Fruit fly (Drosophila melanogaster) whole organism, embryonic: ENCODE data around the gene CG1307.
A peak's percentile ranks its signal among the peaks of the same experiment; 100 is the strongest.

Source experiments
- Ada2b ChIP-seq: fragments of 200-800 bp; sonication (Bioruptor generic); IDR thresholded peaks from 2 replicates; pipeline ENCODE4 v1.3.6; 2022; ENCODE audit warnings: missing biosample characterization, missing genetic modification characterization
- CG10267 ChIP-seq: fragments of 200-800 bp; sonication (Bioruptor generic); optimal IDR thresholded peaks from 2 replicates; lab custom pipeline; 2018; ENCODE audit warnings: missing biosample characterization, mild to moderate bottlenecking, missing genetic modification characterization, moderate library complexity
- CG10321 ChIP-seq: fragments of 200-800 bp; sonication (Bioruptor generic); IDR thresholded peaks from 2 replicates; pipeline ENCODE4 v1.3.6; 2022; ENCODE audit warnings: missing biosample characterization, missing genetic modification characterization
- CG10543 ChIP-seq: fragments of 200-800 bp; sonication (Bioruptor generic); optimal IDR thresholded peaks from 3 replicates; lab custom pipeline; 2017; ENCODE audit warnings: missing biosample characterization, mild to moderate bottlenecking, missing genetic modification characterization, moderate library complexity
- CG11504 ChIP-seq: fragments of 200-800 bp; sonication (Bioruptor generic); optimal IDR thresholded peaks from 3 replicates; lab custom pipeline; 2019; ENCODE audit warnings: missing biosample characterization, mild to moderate bottlenecking, missing genetic modification characterization, moderate library complexity
- CG12299 ChIP-seq: fragments of 200-800 bp; sonication (Bioruptor generic); optimal IDR thresholded peaks from 2 replicates; lab custom pipeline; 2018; ENCODE audit warnings: missing biosample characterization, mild to moderate bottlenecking, missing genetic modification characterization
- CG13424 ChIP-seq: fragments of 200-800 bp; sonication (Bioruptor generic); optimal IDR thresholded peaks from 2 replicates; lab custom pipeline; 2019; ENCODE audit warnings: missing biosample characterization, mild to moderate bottlenecking, missing genetic modification characterization, moderate library complexity
- CG13624 ChIP-seq: fragments of 200-800 bp; sonication (Bioruptor generic); optimal IDR thresholded peaks from 2 replicates; lab custom pipeline; 2016; ENCODE audit warnings: missing biosample characterization, missing genetic modification characterization
- CG13775 ChIP-seq: fragments of 200-800 bp; sonication (Bioruptor generic); optimal IDR thresholded peaks from 3 replicates; lab custom pipeline; 2017; ENCODE audit warnings: missing biosample characterization, mild to moderate bottlenecking, missing genetic modification characterization
- CG15479 ChIP-seq: fragments of 200-800 bp; sonication (Bioruptor generic); optimal IDR thresholded peaks from 3 replicates; lab custom pipeline; 2019; ENCODE audit warnings: missing biosample characterization, mild to moderate bottlenecking, missing genetic modification characterization, moderate library complexity
- CG15514 ChIP-seq: fragments of 200-800 bp; sonication (Bioruptor generic); optimal IDR thresholded peaks from 3 replicates; lab custom pipeline; 2017; ENCODE audit warnings: missing biosample characterization, missing genetic modification characterization, mild to moderate bottlenecking, moderate library complexity, missing genetic modification reagents
- CG18011 ChIP-seq: fragments of 200-800 bp; sonication (Bioruptor generic); optimal IDR thresholded peaks from 2 replicates; lab custom pipeline; 2017; ENCODE audit warnings: missing biosample characterization, missing genetic modification characterization, mild to moderate bottlenecking, moderate library complexity, missing genotype
- CG18599 ChIP-seq: fragments of 200-800 bp; sonication (Bioruptor generic); optimal IDR thresholded peaks from 3 replicates; lab custom pipeline; 2017; ENCODE audit warnings: missing biosample characterization, missing genetic modification characterization, mild to moderate bottlenecking, moderate library complexity, missing genetic modification reagents
- CG2199 ChIP-seq: fragments of 200-800 bp; sonication (Bioruptor generic); IDR thresholded peaks from 3 replicates; pipeline ENCODE4 v1.3.6; 2022; ENCODE audit warnings: missing biosample characterization, missing genetic modification characterization
- CG30020 ChIP-seq: fragments of 200-800 bp; optimal IDR thresholded peaks from 2 replicates; lab custom pipeline; 2019; ENCODE audit warnings: missing biosample characterization, mild to moderate bottlenecking, missing genetic modification characterization, moderate library complexity
- CG30403 ChIP-seq: fragments of 200-800 bp; sonication (Bioruptor generic); optimal IDR thresholded peaks from 3 replicates; lab custom pipeline; 2016; ENCODE audit warnings: missing biosample characterization, missing genetic modification characterization
- CG32767 ChIP-seq: fragments of 200-800 bp; sonication (Bioruptor generic); IDR thresholded peaks from 2 replicates; pipeline ENCODE4 v1.3.6; 2022; ENCODE audit warnings: missing biosample characterization, missing genetic modification characterization
- CG33557 ChIP-seq: fragments of 200-800 bp; sonication (Bioruptor generic); optimal IDR thresholded peaks from 2 replicates; lab custom pipeline; 2019; ENCODE audit warnings: missing biosample characterization, mild to moderate bottlenecking, missing genetic modification characterization, moderate library complexity
- CG4404 ChIP-seq: fragments of 200-800 bp; sonication (Bioruptor generic); IDR thresholded peaks from 2 replicates; pipeline ENCODE4 v1.3.6; 2022; ENCODE audit warnings: missing biosample characterization, missing genetic modification characterization
- CG4617 ChIP-seq: fragments of 200-800 bp; sonication (Bioruptor generic); optimal IDR thresholded peaks from 3 replicates; lab custom pipeline; 2016; ENCODE audit warnings: missing biosample characterization, missing genetic modification characterization, borderline replicate concordance
- CG6683 ChIP-seq: fragments of 200-800 bp; sonication (Bioruptor generic); optimal IDR thresholded peaks from 2 replicates; lab custom pipeline; 2017; ENCODE audit warnings: missing biosample characterization, mild to moderate bottlenecking, missing genetic modification characterization, missing genetic modification reagents
- CG7357 ChIP-seq: fragments of 200-800 bp; sonication (Bioruptor generic); IDR thresholded peaks from 3 replicates; pipeline ENCODE4 v1.3.6; 2022; ENCODE audit warnings: missing biosample characterization, missing genetic modification characterization
- CG8765 ChIP-seq: fragments of 200-800 bp; sonication (Bioruptor generic); IDR thresholded peaks from 2 replicates; pipeline ENCODE4 v1.3.6; 2022; ENCODE audit warnings: missing biosample characterization, missing genetic modification characterization
- Doc2 ChIP-seq: fragments of 200-800 bp; sonication (Bioruptor generic); IDR thresholded peaks from 2 replicates; pipeline ENCODE4 v1.3.6; 2022; ENCODE audit warnings: missing biosample characterization, missing genetic modification characterization
- Gsc ChIP-seq: fragments of 200-800 bp; sonication (Bioruptor generic); IDR thresholded peaks from 2 replicates; pipeline ENCODE4 v1.3.6; 2022; ENCODE audit warnings: missing biosample characterization, missing genetic modification characterization
- HHEX ChIP-seq: fragments of 200-800 bp; sonication (Bioruptor generic); optimal IDR thresholded peaks from 3 replicates; lab custom pipeline; 2017; ENCODE audit warnings: missing biosample characterization, mild to moderate bottlenecking, missing genetic modification characterization, missing genetic modification reagents
- Hand ChIP-seq: fragments of 200-800 bp; sonication (Bioruptor generic); optimal IDR thresholded peaks from 2 replicates; lab custom pipeline; 2017; ENCODE audit warnings: mild to moderate bottlenecking, missing biosample characterization, missing genetic modification reagents, missing genetic modification characterization
- Hr3 ChIP-seq: fragments of 200-800 bp; sonication (Bioruptor generic); optimal IDR thresholded peaks from 3 replicates; lab custom pipeline; 2016; ENCODE audit warnings: missing biosample characterization, missing genetic modification characterization
- Lpt ChIP-seq: fragments of >200 bp; optimal IDR thresholded peaks from 2 replicates; lab custom pipeline; 2018; ENCODE audit warnings: missing biosample characterization, missing genetic modification characterization
- Max ChIP-seq: fragments of 200-800 bp; sonication (Bioruptor generic); optimal IDR thresholded peaks from 2 replicates; lab custom pipeline; 2016; ENCODE audit warnings: missing biosample characterization, mild to moderate bottlenecking, missing genetic modification characterization
- Poxn ChIP-seq: fragments of 200-800 bp; sonication (Bioruptor generic); IDR thresholded peaks from 2 replicates; pipeline ENCODE4 v1.3.6; 2022; ENCODE audit warnings: missing biosample characterization, missing genetic modification characterization
- Ptx1 ChIP-seq: fragments of 200-800 bp; sonication (Bioruptor generic); IDR thresholded peaks from 2 replicates; pipeline ENCODE4 v1.3.6; 2022; ENCODE audit warnings: missing biosample characterization, missing genetic modification characterization
- Sox100B ChIP-seq: fragments of 200-800 bp; sonication (Bioruptor generic); optimal IDR thresholded peaks from 3 replicates; lab custom pipeline; 2018; ENCODE audit warnings: missing biosample characterization, mild to moderate bottlenecking, missing genetic modification characterization
- ab ChIP-seq: fragments of 200-800 bp; sonication (Bioruptor generic); optimal IDR thresholded peaks from 2 replicates; lab custom pipeline; 2016; ENCODE audit warnings: missing biosample characterization, missing genetic modification characterization
- az2 ChIP-seq: fragments of 200-800 bp; sonication (Bioruptor generic); optimal IDR thresholded peaks from 3 replicates; lab custom pipeline; 2016; ENCODE audit warnings: missing biosample characterization, missing genetic modification characterization
- bowl ChIP-seq: fragments of 200-800 bp; sonication (Bioruptor generic); IDR thresholded peaks from 2 replicates; pipeline ENCODE4 v1.3.6; 2022; ENCODE audit warnings: missing biosample characterization, missing genetic modification characterization
- cad ChIP-seq: fragments of >200 bp; optimal IDR thresholded peaks from 2 replicates; lab custom pipeline; 2017; ENCODE audit warnings: missing biosample characterization, missing genetic modification characterization
- gce ChIP-seq: fragments of 200-800 bp; sonication (Bioruptor generic); IDR thresholded peaks from 3 replicates; pipeline ENCODE4 v1.3.6; 2022; ENCODE audit warnings: missing biosample characterization, missing genetic modification characterization
- grau ChIP-seq: fragments of 200-800 bp; optimal IDR thresholded peaks from 3 replicates; lab custom pipeline; 2019; ENCODE audit warnings: missing biosample characterization, mild to moderate bottlenecking, missing genetic modification characterization, moderate library complexity
- gsb ChIP-seq: fragments of 200-800 bp; sonication (Bioruptor generic); IDR thresholded peaks from 2 replicates; pipeline ENCODE4 v1.3.6; 2022; ENCODE audit warnings: missing biosample characterization, missing genetic modification characterization
- hbn ChIP-seq: fragments of 200-800 bp; sonication (Bioruptor generic); IDR thresholded peaks from 2 replicates; pipeline ENCODE4 v1.3.6; 2022; ENCODE audit warnings: missing biosample characterization, missing genetic modification characterization; ENCODE audit not compliant: partially characterized antibody
- kni ChIP-seq: fragments of 200-800 bp; sonication (Bioruptor generic); optimal IDR thresholded peaks from 3 replicates; lab custom pipeline; 2017; ENCODE audit warnings: mild to moderate bottlenecking, missing biosample characterization, missing genetic modification reagents, missing genetic modification characterization
- luna ChIP-seq: fragments of 200-800 bp; sonication (Bioruptor generic); optimal IDR thresholded peaks from 2 replicates; lab custom pipeline; 2016; ENCODE audit warnings: missing biosample characterization, missing genetic modification characterization
- odd ChIP-seq: fragments of 200-800 bp; sonication (Bioruptor generic); optimal IDR thresholded peaks from 2 replicates; lab custom pipeline; 2017; ENCODE audit warnings: missing biosample characterization, mild to moderate bottlenecking, missing genetic modification characterization
- pho ChIP-seq: fragments of 200-800 bp; sonication (Bioruptor generic); optimal IDR thresholded peaks from 2 replicates; lab custom pipeline; 2016; ENCODE audit warnings: missing biosample characterization, missing genetic modification characterization
- pita ChIP-seq: fragments of 200-800 bp; sonication (Bioruptor generic); optimal IDR thresholded peaks from 2 replicates; lab custom pipeline; 2017; ENCODE audit warnings: missing biosample characterization, mild to moderate bottlenecking, missing genetic modification characterization
- pnt ChIP-seq: fragments of 200-800 bp; sonication (Bioruptor generic); optimal IDR thresholded peaks from 3 replicates; lab custom pipeline; 2016; ENCODE audit warnings: missing biosample characterization, missing genetic modification characterization
- sens ChIP-seq: fragments of 200-800 bp; sonication (Bioruptor generic); peaks from one replicate; lab custom pipeline; 2016; ENCODE audit warnings: missing biosample characterization, missing genetic modification characterization
- sna ChIP-seq: fragments of 200-800 bp; sonication (Bioruptor generic); IDR thresholded peaks from 2 replicates; pipeline ENCODE4 v1.3.6; 2022; ENCODE audit warnings: missing biosample characterization, missing genetic modification characterization; ENCODE audit not compliant: partially characterized antibody
- sr ChIP-seq: fragments of 200-800 bp; sonication (Bioruptor generic); IDR thresholded peaks from 3 replicates; pipeline ENCODE4 v1.3.6; 2022; ENCODE audit warnings: missing biosample characterization, missing genetic modification characterization
- tll ChIP-seq, 2 experiments: fragments of 200-800 bp in 1 of 2; fragments of >200 bp in 1 of 2; sonication (Bioruptor generic) in 1 of 2; optimal IDR thresholded peaks; 2 replicates each; lab custom pipeline; 2017 to 2019; ENCODE audit warnings: missing biosample characterization in 2 of 2, missing genetic modification characterization in 2 of 2, mild to moderate bottlenecking in 1 of 2, moderate library complexity in 1 of 2
- zfh2 ChIP-seq: fragments of 200-800 bp; sonication (Bioruptor generic); optimal IDR thresholded peaks from 2 replicates; lab custom pipeline; 2016; ENCODE audit warnings: missing biosample characterization, missing genetic modification characterization

The CG1307 gene

dm6 chr3R:6646740-6647139 lies 10.5 kb downstream of the CG1307 start, which contains the start of gene Taf1 (continued):
- no peak for TF ChIP-seq tll (GFP tag; optimal IDR thresholded peaks at IDR 0.05; lab: Kevin White, UChicago)
- TF ChIP-seq CG13624 (GFP tag; lab: Kevin White, UChicago) = peak; percentile 36
- TF ChIP-seq CG2199 (GFP tag; lab: Robert Waterston, UW) = peak; percentile 90
- TF ChIP-seq bowl (GFP tag; lab: Robert Waterston, UW) = no peak
- TF ChIP-seq Gsc (GFP tag; lab: Robert Waterston, UW) = no peak
- no peak; the same call in 2 of the 3 replicates for TF ChIP-seq CG7357 (GFP tag; lab: Robert Waterston, UW)
- peak; percentile 82 for TF ChIP-seq CG13775 (GFP tag; lab: Kevin White, UChicago)
- no peak for TF ChIP-seq gsb (GFP tag; lab: Robert Waterston, UW)
- no peak for TF ChIP-seq sens (GFP tag; lab: Kevin White, UChicago)
- no peak for TF ChIP-seq CG6683 (GFP tag; lab: Kevin White, UChicago)
- no peak for TF ChIP-seq luna (GFP tag; lab: Kevin White, UChicago)
- no peak for TF ChIP-seq hbn (GFP tag; lab: Robert Waterston, UW)
- peak; percentile 15 for TF ChIP-seq zfh2
- TF ChIP-seq CG30020 (tag; lab: Kevin White, UChicago) = no peak
- TF ChIP-seq CG15514 (GFP tag; lab: Kevin White, UChicago) = peak; percentile 83
- peak; percentile 98 for TF ChIP-seq CG4617
- TF ChIP-seq Sox100B (GFP tag; lab: Kevin White, UChicago) = no peak
- no peak for TF ChIP-seq Ada2b (GFP tag; lab: Robert Waterston, UW)
- TF ChIP-seq Poxn (GFP tag; lab: Robert Waterston, UW) = no peak
- TF ChIP-seq CG4404 (GFP tag; lab: Robert Waterston, UW) = no peak
- TF ChIP-seq Hand (GFP tag; lab: Kevin White, UChicago) = no peak
- no peak for TF ChIP-seq CG15479 (GFP tag; lab: Kevin White, UChicago)
- no peak for TF ChIP-seq CG12299 (tag; lab: Kevin White, UChicago)
- TF ChIP-seq CG10321 (GFP tag; lab: Robert Waterston, UW) = no peak
- no peak for TF ChIP-seq gce (GFP tag; lab: Robert Waterston, UW)
- no peak for TF ChIP-seq cad (GFP tag; lab: Kevin White, UChicago)
- TF ChIP-seq HHEX (GFP tag; lab: Kevin White, UChicago) = no peak
- no peak for TF ChIP-seq sr
- TF ChIP-seq Hr3 = no peak
- TF ChIP-seq sna (GFP tag; lab: Robert Waterston, UW) = peak; percentile 41; the same call in 1 of the 2 replicates
- TF ChIP-seq odd (GFP tag; lab: Kevin White, UChicago) = no peak
- no peak for TF ChIP-seq CG18599 (GFP tag; lab: Kevin White, UChicago)
- no peak for TF ChIP-seq grau (tag; lab: Kevin White, UChicago)
- TF ChIP-seq CG30403 = no peak
- no peak for TF ChIP-seq ab (GFP tag; lab: Kevin White, UChicago)
- peak; percentile 10 for TF ChIP-seq pho (GFP tag; lab: Kevin White, UChicago)
- no peak for TF ChIP-seq CG11504 (tag; lab: Kevin White, UChicago)
- peak; percentile 85 for TF ChIP-seq pita (GFP tag; lab: Kevin White, UChicago)
- TF ChIP-seq Ptx1 (GFP tag; lab: Robert Waterston, UW) = no peak
- TF ChIP-seq Max = peak; percentile 5
- TF ChIP-seq kni (GFP tag; lab: Kevin White, UChicago) = no peak
- no peak for TF ChIP-seq CG10267 (tag; lab: Kevin White, UChicago)
- TF ChIP-seq CG32767 (GFP tag; lab: Robert Waterston, UW) = no peak
- TF ChIP-seq az2 (GFP tag; lab: Kevin White, UChicago) = no peak
- no peak for TF ChIP-seq Lpt (GFP tag; lab: Kevin White, UChicago)
- TF ChIP-seq Doc2 = no peak
- no peak for TF ChIP-seq CG13424 (tag; lab: Kevin White, UChicago)
- no peak for TF ChIP-seq CG18011 (GFP tag; lab: Kevin White, UChicago)
- TF ChIP-seq CG33557 (GFP tag; lab: Kevin White, UChicago) = no peak
- TF ChIP-seq CG8765 (GFP tag; lab: Robert Waterston, UW) = no peak
- no peak for TF ChIP-seq CG10543 (GFP tag; lab: Kevin White, UChicago)
- TF ChIP-seq pnt (GFP tag; lab: Kevin White, UChicago) = no peak
